Worm (Caenorhabditis elegans) whole organism, mixed stage, embryonic: ENCODE measurements around the gene lin-31.

ENCODE experiments used
- M03D4.4 ChIP-seq: sonication (generic microtip); optimal IDR thresholded peaks from 2 replicates; lab custom pipeline; 2017; ENCODE audit warnings: mild to moderate bottlenecking, missing genetic modification characterization, missing compliant biosample characterization
- bed-3 ChIP-seq: fragments of 200-800 bp; sonication (Bioruptor generic); optimal IDR thresholded peaks from 3 replicates; lab custom pipeline; 2018; ENCODE audit warnings: mild to moderate bottlenecking, missing genetic modification characterization, moderate library complexity, missing compliant biosample characterization
- ceh-39 ChIP-seq: fragments of 150-350 bp; optimal IDR thresholded peaks from 2 replicates; lab custom pipeline; 2014; ENCODE audit warnings: missing biosample characterization, missing genetic modification characterization
- ceh-43 ChIP-seq: fragments of 200-800 bp; sonication (Bioruptor generic); optimal IDR thresholded peaks from 2 replicates; lab custom pipeline; 2018; ENCODE audit warnings: mild to moderate bottlenecking, missing genetic modification characterization, moderate library complexity, missing compliant biosample characterization
- ces-1 ChIP-seq: fragments of 150-350 bp; optimal IDR thresholded peaks from 2 replicates; lab custom pipeline; 2014; ENCODE audit warnings: missing biosample characterization, missing genetic modification reagents, missing genetic modification characterization
- cnd-1 ChIP-seq: fragments of 200-800 bp; sonication (Bioruptor generic); optimal IDR thresholded peaks from 2 replicates; lab custom pipeline; 2018; ENCODE audit warnings: mild to moderate bottlenecking, missing genetic modification characterization, missing compliant biosample characterization
- drap-1 ChIP-seq: fragments of 200-800 bp; sonication (Bioruptor generic); optimal IDR thresholded peaks from 3 replicates; lab custom pipeline; 2018; ENCODE audit warnings: mild to moderate bottlenecking, missing genetic modification characterization, missing compliant biosample characterization
- elt-1 ChIP-seq: sonication (generic microtip); optimal IDR thresholded peaks from 2 replicates; lab custom pipeline; 2017; ENCODE audit warnings: missing genetic modification characterization, mild to moderate bottlenecking, missing compliant biosample characterization, antibody characterized with exemption, moderate library complexity, borderline replicate concordance; ENCODE audit not compliant: insufficient read depth
- elt-3 ChIP-seq: fragments of 150-350 bp; optimal IDR thresholded peaks from 2 replicates; lab custom pipeline; 2014; ENCODE audit warnings: missing biosample characterization, missing genetic modification characterization
- flh-1 ChIP-seq: fragments of 200-800 bp; sonication (Bioruptor generic); optimal IDR thresholded peaks from 2 replicates; lab custom pipeline; 2018; ENCODE audit warnings: mild to moderate bottlenecking, missing genetic modification characterization, moderate library complexity, missing compliant biosample characterization
- hlh-1 ChIP-seq: fragments of 150-350 bp; optimal IDR thresholded peaks from 2 replicates; lab custom pipeline; 2014; ENCODE audit warnings: missing biosample characterization, missing genetic modification reagents, missing genetic modification characterization
- lin-13 ChIP-seq: fragments of 150-350 bp; optimal IDR thresholded peaks from 2 replicates; lab custom pipeline; 2014; ENCODE audit warnings: missing biosample characterization, missing genetic modification characterization
- lsy-2 ChIP-seq: fragments of 150-350 bp; optimal IDR thresholded peaks from 2 replicates; lab custom pipeline; 2014; ENCODE audit warnings: missing biosample characterization, missing genetic modification characterization
- mab-5 ChIP-seq: fragments of 150-350 bp; optimal IDR thresholded peaks from 2 replicates; lab custom pipeline; 2014; ENCODE audit warnings: missing biosample characterization, missing genetic modification characterization
- mep-1 ChIP-seq: fragments of 150-350 bp; optimal IDR thresholded peaks from 2 replicates; lab custom pipeline; 2017; ENCODE audit warnings: missing biosample characterization, missing genetic modification reagents, missing genetic modification characterization, inconsistent platforms
- mls-2 ChIP-seq: sonication (generic microtip); optimal IDR thresholded peaks from 2 replicates; lab custom pipeline; 2016; ENCODE audit warnings: mild to moderate bottlenecking, missing genetic modification characterization, moderate library complexity, missing compliant biosample characterization
- nhr-12 ChIP-seq: fragments of 150-350 bp; optimal IDR thresholded peaks from 2 replicates; lab custom pipeline; 2014; ENCODE audit warnings: missing biosample characterization, missing genetic modification characterization
- nhr-2 ChIP-seq: fragments of 150-350 bp; optimal IDR thresholded peaks from 2 replicates; lab custom pipeline; 2014; ENCODE audit warnings: missing biosample characterization, missing genetic modification characterization
- nhr-237 ChIP-seq: fragments of 150-350 bp; optimal IDR thresholded peaks from 2 replicates; lab custom pipeline; 2014; ENCODE audit warnings: missing biosample characterization, missing genetic modification characterization
- nhr-28 ChIP-seq: fragments of 150-350 bp; optimal IDR thresholded peaks from 2 replicates; lab custom pipeline; 2014; ENCODE audit warnings: missing biosample characterization, missing genetic modification characterization
- pha-4 ChIP-seq: fragments of 150-350 bp; optimal IDR thresholded peaks from 2 replicates; lab custom pipeline; 2018; ENCODE audit warnings: missing biosample characterization, missing genetic modification reagents, missing genetic modification characterization
- snpc-4 ChIP-seq: fragments of 150-350 bp; optimal IDR thresholded peaks from 2 replicates; lab custom pipeline; 2014; ENCODE audit warnings: missing biosample characterization, missing genetic modification characterization
- sptf-1 ChIP-seq: sonication (generic microtip); optimal IDR thresholded peaks from 2 replicates; lab custom pipeline; 2017; ENCODE audit warnings: mild to moderate bottlenecking, missing genetic modification characterization, moderate library complexity, missing compliant biosample characterization
- tbx-8 ChIP-seq: fragments of 200-800 bp; sonication (Bioruptor generic); optimal IDR thresholded peaks from 2 replicates; lab custom pipeline; 2018; ENCODE audit warnings: mild to moderate bottlenecking, missing genetic modification characterization, moderate library complexity, missing compliant biosample characterization
- unc-120 ChIP-seq: sonication (generic microtip); optimal IDR thresholded peaks from 2 replicates; lab custom pipeline; 2017; ENCODE audit warnings: missing genetic modification characterization, missing compliant biosample characterization; ENCODE audit not compliant: poor library complexity, severe bottlenecking
- unc-39 ChIP-seq: fragments of 150-350 bp; optimal IDR thresholded peaks from 2 replicates; lab custom pipeline; 2014; ENCODE audit warnings: missing biosample characterization, missing genetic modification characterization
- unc-62 ChIP-seq: fragments of 150-350 bp; optimal IDR thresholded peaks from 2 replicates; lab custom pipeline; 2014; ENCODE audit warnings: missing biosample characterization, missing genetic modification reagents, missing genetic modification characterization
- zip-8 ChIP-seq: fragments of 150-350 bp; optimal IDR thresholded peaks from 2 replicates; lab custom pipeline; 2014; ENCODE audit warnings: missing biosample characterization, missing genetic modification characterization
- ztf-11 ChIP-seq: fragments of 150-350 bp; optimal IDR thresholded peaks from 2 replicates; lab custom pipeline; 2014; ENCODE audit warnings: missing biosample characterization, missing genetic modification characterization

Gene lin-31

ce11 chrII:3958673-3959299 is 23.6 kb upstream of the lin-31 start:
- TF ChIP-seq pha-4 (tag; lab: Kevin White, UChicago) (peak; percentile 95), unc-62 (GFP tag; lab: Kevin White, UChicago) (peak; percentile 46), mls-2 (tag; lab: Kevin White, UChicago) (peak; percentile 45), bed-3 (GFP tag; lab: Kevin White, UChicago) (no peak), snpc-4 (tag; lab: Kevin White, UChicago) (no peak), ceh-39 (no peak), cnd-1 (peak; percentile 15), ceh-43 (GFP tag; lab: Kevin White, UChicago) (no peak), mep-1 (tag; lab: Kevin White, UChicago) (peak; percentile 21), mab-5 (tag; lab: Kevin White, UChicago) (no peak), nhr-12 (tag; lab: Kevin White, UChicago) (no peak), drap-1 (GFP tag; lab: Kevin White, UChicago) (peak; percentile 18), sptf-1 (peak; percentile 9), zip-8 (tag; lab: Kevin White, UChicago) (peak; percentile 35), ces-1 (GFP tag; lab: Kevin White, UChicago) (peak; percentile 84), unc-120 (peak; percentile 71), nhr-237 (tag; lab: Kevin White, UChicago) (peak; percentile 48)

DNA sequence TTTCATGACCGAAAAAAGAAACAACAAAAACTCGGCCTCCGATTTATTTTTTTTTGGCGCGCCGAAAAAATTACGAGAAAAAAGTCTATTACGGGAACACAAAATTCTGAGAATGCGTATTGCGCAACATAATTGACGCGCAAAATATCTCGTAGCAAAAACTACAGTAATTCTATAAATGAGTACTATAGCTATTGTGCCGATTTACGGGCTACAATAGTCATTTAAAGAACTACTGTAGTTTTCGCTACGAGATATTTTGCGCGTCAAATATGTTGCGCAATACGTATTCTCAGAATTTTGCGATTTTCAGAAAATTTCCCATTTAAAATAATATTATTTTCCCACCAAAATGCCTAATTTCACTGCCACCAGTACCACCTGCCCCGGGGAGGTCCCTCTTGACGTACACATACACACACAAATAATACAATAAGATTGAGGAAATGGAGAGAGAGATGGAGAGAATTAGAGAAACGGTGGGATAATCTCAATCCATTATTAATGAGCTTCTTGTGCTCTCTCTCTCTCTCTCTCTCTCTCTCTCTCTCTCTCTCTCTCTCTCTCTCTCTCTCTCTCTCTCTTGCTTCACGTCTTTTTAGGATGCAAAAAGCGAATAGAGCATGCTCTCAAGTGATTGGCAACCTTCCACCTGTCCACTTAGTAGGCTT is 22.8 kb upstream of the lin-31 start:
- TF ChIP-seq tbx-8 (no peak), mls-2 (tag; lab: Kevin White, UChicago) (peak; percentile 53), ceh-43 (GFP tag; lab: Kevin White, UChicago) (no peak), lsy-2 (tag; lab: Kevin White, UChicago) (no peak), mab-5 (tag; lab: Kevin White, UChicago) (no peak), pha-4 (tag; lab: Kevin White, UChicago) (no peak), cnd-1 (peak; percentile 62), unc-62 (GFP tag; lab: Kevin White, UChicago) (peak; percentile 5), ztf-11 (tag; lab: Kevin White, UChicago) (peak; percentile 51), ceh-39 (no peak), mep-1 (tag; lab: Kevin White, UChicago) (peak; percentile 12), snpc-4 (tag; lab: Kevin White, UChicago) (no peak), unc-39 (no peak), sptf-1 (peak; percentile 53), zip-8 (tag; lab: Kevin White, UChicago) (peak; percentile 95), M03D4.4 (tag; lab: Kevin White, UChicago) (no peak), drap-1 (GFP tag; lab: Kevin White, UChicago) (peak; percentile 31), hlh-1 (tag; lab: Kevin White, UChicago) (peak; percentile 21), elt-3 (no peak), elt-1 (tag; lab: Kevin White, UChicago) (no peak), ces-1 (GFP tag; lab: Kevin White, UChicago) (peak; percentile 87)

DNA sequence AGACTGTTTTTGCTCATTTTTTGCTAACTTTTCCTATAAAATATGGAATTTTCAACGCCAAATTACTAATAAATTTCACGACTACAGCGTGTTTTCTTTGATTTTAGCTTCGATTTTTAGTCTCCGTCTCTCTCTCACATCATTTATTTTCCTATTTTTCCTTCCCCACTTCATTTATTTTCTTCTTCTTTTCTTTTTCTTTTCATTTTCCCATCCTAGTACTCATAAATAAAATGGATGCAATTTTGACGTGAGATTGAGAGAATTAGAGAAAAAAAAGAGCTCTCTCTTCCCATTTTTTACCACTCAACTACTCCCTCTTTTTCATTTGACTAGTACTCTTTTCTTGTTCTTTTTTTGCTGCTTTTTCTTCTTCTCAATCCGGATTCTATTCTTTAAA is 22.1 kb upstream of the lin-31 start:
- TF ChIP-seq elt-3 (no peak), nhr-28 (tag; lab: Kevin White, UChicago) (no peak), ces-1 (GFP tag; lab: Kevin White, UChicago) (peak; percentile 78), flh-1 (GFP tag; lab: Kevin White, UChicago) (no peak)

DNA sequence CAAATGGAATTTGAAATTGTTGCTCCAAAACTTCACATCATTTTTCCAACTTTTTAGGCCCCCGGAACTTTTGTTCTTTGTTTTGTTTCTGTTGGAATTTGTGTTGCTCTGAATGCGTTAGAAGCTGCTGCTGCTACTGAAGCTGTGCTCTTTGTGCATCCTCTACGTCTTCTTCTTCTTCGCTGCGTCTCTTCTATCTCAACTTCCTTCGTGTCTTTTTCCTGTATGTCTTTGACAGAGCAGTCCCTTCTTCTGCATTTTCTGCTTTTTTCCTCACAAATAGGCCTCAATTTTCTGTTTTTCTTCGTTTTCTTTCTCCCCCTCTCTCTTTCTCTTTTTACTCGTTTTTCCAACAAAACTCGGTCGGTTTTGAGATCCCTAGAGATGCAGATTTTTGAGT is 21.1 kb upstream of the lin-31 start:
- TF ChIP-seq ceh-43 (GFP tag; lab: Kevin White, UChicago) (no peak), sptf-1 (no peak), ceh-39 (no peak), mls-2 (tag; lab: Kevin White, UChicago) (no peak), cnd-1 (no peak), mep-1 (tag; lab: Kevin White, UChicago) (no peak), lin-13 (tag; lab: Kevin White, UChicago) (no peak), ces-1 (GFP tag; lab: Kevin White, UChicago) (peak; percentile 41)

ce11 chrII:3964302-3964885 is 18.0 kb upstream of the lin-31 start:
- no peak for TF ChIP-seq nhr-28 (tag; lab: Kevin White, UChicago)
- no peak for TF ChIP-seq lsy-2 (tag; lab: Kevin White, UChicago)
- TF ChIP-seq ceh-43 (GFP tag; lab: Kevin White, UChicago) = no peak
- no peak for TF ChIP-seq pha-4 (tag; lab: Kevin White, UChicago)
- TF ChIP-seq nhr-2 (tag; lab: Kevin White, UChicago) = no peak
- no peak for TF ChIP-seq mep-1 (tag; lab: Kevin White, UChicago)
- TF ChIP-seq mab-5 (tag; lab: Kevin White, UChicago) = no peak
- no peak for TF ChIP-seq ces-1 (GFP tag; lab: Kevin White, UChicago)
